Worm (Caenorhabditis elegans): ENCODE results near the gene erd-2.1.
"Not testable (repeated sequence)": the region's sequence is repeated elsewhere in the genome, so short reads cannot be mapped to it uniquely, and the experiment has no call there.

Gene erd-2.1

ce11 chrX:10141963-10142431 lies 16.6 kb downstream of the erd-2.1 start, which contains the start of gene oac-14 (continued):
- TF ChIP-seq arid-1 (GFP tag; conservative IDR thresholded peaks at IDR 0.05) (no peak), nhr-25 (tag; optimal IDR thresholded peaks at IDR 0.05; ENCODE audit: borderline replicate concordance, insufficient read depth) (no peak), lin-29 (GFP tag; IDR thresholded peaks at IDR 0.05) (no peak), saeg-2 (GFP tag; IDR thresholded peaks at IDR 0.05) (peak; percentile 17; the same call in 1 of the 2 replicates), ZK337.2 (GFP tag; IDR thresholded peaks at IDR 0.05) (no peak), Y75B8A.6 (GFP tag; IDR thresholded peaks at IDR 0.05) (no peak), daf-8 (GFP tag; IDR thresholded peaks at IDR 0.05) (no peak), nhr-10 (tag; optimal IDR thresholded peaks at IDR 0.05) (peak; percentile 74), ces-1 (GFP tag; optimal IDR thresholded peaks at IDR 0.05) (no peak), vab-7 (GFP tag; IDR thresholded peaks at IDR 0.05) (no peak), tra-1 (GFP tag; IDR thresholded peaks at IDR 0.05) (peak; percentile 81)

DNA sequence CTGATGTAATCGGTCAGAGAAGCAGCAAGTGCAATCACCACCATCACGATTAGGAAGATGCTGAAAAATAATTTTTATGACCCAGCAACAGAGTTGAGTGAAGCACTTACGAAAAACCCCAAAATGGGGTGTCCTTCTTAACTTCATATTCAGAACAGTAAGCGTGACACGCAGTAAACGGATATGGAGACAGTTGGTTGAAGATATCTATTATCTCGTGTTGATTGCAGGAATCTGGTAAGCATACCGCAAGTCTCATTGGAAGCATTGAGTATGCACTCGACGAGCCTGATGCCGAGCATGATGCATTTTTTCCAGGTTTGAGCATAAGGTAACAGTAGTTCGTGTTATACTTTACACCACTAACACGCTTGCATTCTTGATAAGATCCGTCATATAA lies 17.4 kb downstream of the erd-2.1 start:
- TF ChIP-seq spr-3 (GFP tag; optimal IDR thresholded peaks at IDR 0.05) (no peak), unc-62 (GFP tag; optimal IDR thresholded peaks at IDR 0.05 in 1 of 2) (peak in 1 of 2 experiments; percentile 45), unc-62 (tag; optimal IDR thresholded peaks at IDR 0.05) (no peak), zfp-3 (GFP tag; conservative IDR thresholded peaks at IDR 0.05) (0 out of 2 replicates have a peak, but pooled peaks have one; percentile 49), tag-97 (GFP tag; IDR thresholded peaks at IDR 0.05) (0 out of 2 replicates have a peak, but pooled peaks have one; percentile 55), mdl-1 (tag; optimal IDR thresholded peaks at IDR 0.05) (no peak), rbr-2 (tag; optimal IDR thresholded peaks at IDR 0.05) (no peak), aha-1 (tag) (peak; percentile 91)

- TF ChIP-seq unc-39 (tag; optimal IDR thresholded peaks at IDR 0.05) (no peak), nhr-102 (tag; optimal IDR thresholded peaks at IDR 0.05) (no peak), T20F7.1 (GFP tag; optimal IDR thresholded peaks at IDR 0.05) (no peak), unc-62 (GFP tag; optimal IDR thresholded peaks at IDR 0.05 in 1 of 2) (peak in 1 of 2 experiments; percentile 94), unc-62 (tag; optimal IDR thresholded peaks at IDR 0.05) (no peak), ceh-32 (tag; optimal IDR thresholded peaks at IDR 0.05; ENCODE audit: poor library complexity) (no peak), daf-16 (GFP tag; optimal IDR thresholded peaks at IDR 0.05) (no peak), daf-16 (tag; optimal IDR thresholded peaks at IDR 0.05) (peak; percentile 19)
These were observed 20.1 kb downstream of the erd-2.1 start, which contains the start of gene moc-1 for ce11 chrX:10138494-10138893. TSS of gene moc-1 (minus strand) at chrX:10138620.

DNA sequence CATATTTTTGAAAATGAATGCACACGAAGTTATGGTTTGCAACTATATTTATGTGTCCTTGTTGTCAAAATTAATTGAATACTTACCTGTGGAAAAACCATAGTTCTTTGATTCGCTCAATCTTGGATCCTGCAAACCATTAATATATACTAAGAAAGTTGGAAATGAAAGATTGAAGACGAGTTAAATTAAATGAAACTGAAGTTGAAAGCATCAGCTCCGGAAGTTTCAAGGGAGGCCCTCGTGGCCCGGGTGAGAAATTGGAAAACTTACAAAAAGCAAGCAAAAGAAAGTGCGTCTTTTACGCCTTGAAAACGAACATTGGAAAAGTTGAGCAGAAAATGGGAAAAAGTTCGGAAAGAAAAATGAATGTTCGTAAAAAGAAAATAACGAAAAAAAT lies 25.5 kb downstream of the erd-2.1 start, which contains the start of gene unc-58:
Gene unc-58, minus strand, starts transcription at position 101 of the 400 bp plus-strand sequence.
- TF ChIP-seq ceh-20 (GFP tag; IDR thresholded peaks at IDR 0.05) = 0 out of 2 replicates have a peak, but pooled peaks have one; percentile 2
- no peak for TF ChIP-seq nhr-237 (tag; optimal IDR thresholded peaks at IDR 0.05)

DNA sequence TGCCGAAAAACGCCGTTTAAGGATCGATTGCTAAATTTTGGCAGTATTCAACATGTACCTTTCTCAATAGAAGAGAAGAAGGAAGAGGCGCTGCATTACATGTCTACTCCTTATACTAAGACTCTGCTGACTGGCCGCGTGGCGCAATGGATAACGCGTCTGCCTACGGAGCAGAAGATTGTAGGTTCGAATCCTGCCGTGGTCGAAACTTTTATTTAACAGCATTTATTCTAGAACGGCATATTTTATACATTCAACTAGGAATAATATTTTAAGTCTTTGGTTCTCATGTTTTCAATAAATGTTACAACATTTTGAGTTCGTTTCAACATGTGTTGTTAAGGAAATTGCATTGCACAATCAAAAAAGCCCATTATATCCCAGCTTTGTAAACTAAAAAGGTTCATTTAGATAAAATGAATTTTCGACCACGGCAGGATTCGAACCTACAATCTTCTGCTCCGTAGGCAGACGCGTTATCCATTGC lies 26.0 kb downstream of the erd-2.1 start:
- TF ChIP-seq snpc-1.2 (GFP tag; IDR thresholded peaks at IDR 0.05) (peak; percentile 91), mxl-2 (GFP tag; conservative IDR thresholded peaks at IDR 0.05) (peak; percentile 55; the same call in 1 of the 2 replicates), daf-19 (GFP tag; conservative IDR thresholded peaks at IDR 0.05) (peak; percentile 78), rbr-2 (tag; optimal IDR thresholded peaks at IDR 0.05) (peak; percentile 67), zip-2 (tag; optimal IDR thresholded peaks at IDR 0.05) (peak; percentile 62), F26F4.8 (GFP tag; conservative IDR thresholded peaks at IDR 0.05) (peak; percentile 80), T26A8.4 (GFP tag; IDR thresholded peaks at IDR 0.05) (peak; percentile 82), zfp-3 (GFP tag; conservative IDR thresholded peaks at IDR 0.05) (peak; percentile 68; the same call in 1 of the 2 replicates), nhr-48 (tag; optimal IDR thresholded peaks at IDR 0.05) (peak; percentile 54), dve-1 (tag; optimal IDR thresholded peaks at IDR 0.05; ENCODE audit: insufficient read depth) (peak; percentile 71), mdt-29 (GFP tag; IDR thresholded peaks at IDR 0.05) (0 out of 2 replicates have a peak, but pooled peaks have one; percentile 23), lin-29 (GFP tag; IDR thresholded peaks at IDR 0.05) (0 out of 2 replicates have a peak, but pooled peaks have one; percentile 29), vab-7 (GFP tag; IDR thresholded peaks at IDR 0.05) (peak; percentile 74), egl-43 (GFP tag; IDR thresholded peaks at IDR 0.05) (peak; percentile 90), Y48G9A.11 (GFP tag; IDR thresholded peaks at IDR 0.05) (peak; percentile 68; the same call in 1 of the 2 replicates), lin-13 (GFP tag; optimal IDR thresholded peaks at IDR 0.05) (peak; percentile 22), pha-4 (GFP tag; IDR thresholded peaks at IDR 0.05) (peak; percentile 89), nhr-102 (tag; optimal IDR thresholded peaks at IDR 0.05) (peak; percentile 63), madf-5 (GFP tag; IDR thresholded peaks at IDR 0.05) (peak; percentile 63 to 70; a peak in 2 of 4 replicates)
- TF ChIP-seq pha-4 (tag; optimal IDR thresholded peaks at IDR 0.05) = not testable (repeated sequence)

Data from whole organism, L4 larva.